Fruit fly (Drosophila melanogaster) whole organism, embryonic: ENCODE data around the gene Rpn12.

Experiments used
- Adf1 ChIP-seq: fragments of 200-800 bp; sonication (Bioruptor generic); IDR thresholded peaks from 2 replicates; pipeline ENCODE4 v1.3.6; 2022; ENCODE audit warnings: missing biosample characterization, missing genetic modification characterization
- Awh ChIP-seq: fragments of 200-800 bp; sonication (Bioruptor generic); IDR thresholded peaks from 2 replicates; pipeline ENCODE4, ENCODE4 v1.3.6; 2022; ENCODE audit warnings: missing biosample characterization, missing genetic modification characterization
- Bgb ChIP-seq: fragments of 200-800 bp; sonication (Bioruptor generic); IDR thresholded peaks from 2 replicates; pipeline ENCODE4 v1.3.6; 2022; ENCODE audit warnings: missing biosample characterization, missing genetic modification characterization; ENCODE audit not compliant: partially characterized antibody
- CG10267 ChIP-seq: fragments of 200-800 bp; sonication (Bioruptor generic); optimal IDR thresholded peaks from 2 replicates; lab custom pipeline; 2018; ENCODE audit warnings: missing biosample characterization, mild to moderate bottlenecking, missing genetic modification characterization, moderate library complexity
- CG10543 ChIP-seq: fragments of 200-800 bp; sonication (Bioruptor generic); optimal IDR thresholded peaks from 3 replicates; lab custom pipeline; 2017; ENCODE audit warnings: missing biosample characterization, mild to moderate bottlenecking, missing genetic modification characterization, moderate library complexity
- CG13287 ChIP-seq: fragments of 200-800 bp; sonication (Bioruptor generic); IDR thresholded peaks from 2 replicates; pipeline ENCODE4 v1.3.6; 2022; ENCODE audit warnings: missing biosample characterization, missing genetic modification characterization; ENCODE audit not compliant: partially characterized antibody
- CG13296 ChIP-seq: fragments of 200-800 bp; sonication (Bioruptor generic); optimal IDR thresholded peaks from 3 replicates; lab custom pipeline; 2018; ENCODE audit warnings: missing biosample characterization, mild to moderate bottlenecking, missing genetic modification characterization
- CG15696 ChIP-seq: fragments of 200-800 bp; sonication (Bioruptor generic); optimal IDR thresholded peaks from 2 replicates; lab custom pipeline; 2019; ENCODE audit warnings: missing biosample characterization, mild to moderate bottlenecking, missing genetic modification characterization, moderate library complexity
- CG17359 ChIP-seq: fragments of 200-800 bp; sonication (Bioruptor generic); optimal IDR thresholded peaks from 3 replicates; lab custom pipeline; 2018; ENCODE audit warnings: missing biosample characterization, mild to moderate bottlenecking, missing genetic modification characterization, moderate library complexity
- CG2678 ChIP-seq: fragments of 200-800 bp; sonication (Bioruptor generic); optimal IDR thresholded peaks from 3 replicates; lab custom pipeline; 2019; ENCODE audit warnings: missing biosample characterization, mild to moderate bottlenecking, missing genetic modification characterization, moderate library complexity
- CG32532 ChIP-seq: fragments of 200-800 bp; sonication (Bioruptor generic); IDR thresholded peaks from 2 replicates; pipeline ENCODE4 v1.3.6; 2022; ENCODE audit warnings: missing biosample characterization, missing genetic modification characterization
- CG32767 ChIP-seq: fragments of 200-800 bp; sonication (Bioruptor generic); IDR thresholded peaks from 2 replicates; pipeline ENCODE4 v1.3.6; 2022; ENCODE audit warnings: missing biosample characterization, missing genetic modification characterization
- CG34422 ChIP-seq: fragments of 200-800 bp; sonication (Bioruptor generic); IDR thresholded peaks from 3 replicates; pipeline ENCODE4 v1.3.6; 2022; ENCODE audit warnings: missing biosample characterization, missing genetic modification characterization
- CG3995 ChIP-seq: fragments of 200-800 bp; sonication (Bioruptor generic); optimal IDR thresholded peaks from 3 replicates; lab custom pipeline; 2016; ENCODE audit warnings: missing biosample characterization, missing genetic modification characterization
- CG6175 ChIP-seq: fragments of 200-800 bp; sonication (Bioruptor generic); IDR thresholded peaks from 3 replicates; pipeline ENCODE4 v1.3.6; 2022; ENCODE audit warnings: missing biosample characterization, missing genetic modification characterization
- CG7786 ChIP-seq: fragments of 200-800 bp; sonication (Bioruptor generic); optimal IDR thresholded peaks from 2 replicates; lab custom pipeline; 2016; ENCODE audit warnings: missing biosample characterization, missing genetic modification characterization
- CG8290 ChIP-seq, 3 experiments: fragments of 200-800 bp; sonication (Bioruptor generic); optimal IDR thresholded peaks; 2 replicates each; lab custom pipeline; 2016 to 2019; ENCODE audit warnings: missing biosample characterization in 3 of 3, missing genetic modification characterization in 3 of 3, mild to moderate bottlenecking in 2 of 3, moderate library complexity in 1 of 3
- CG8359 ChIP-seq: fragments of 200-800 bp; sonication (Bioruptor generic); optimal IDR thresholded peaks from 2 replicates; lab custom pipeline; 2017; ENCODE audit warnings: missing biosample characterization, mild to moderate bottlenecking, missing genetic modification characterization, borderline replicate concordance
- Chrac-16 ChIP-seq: fragments of 200-800 bp; sonication (Bioruptor generic); optimal IDR thresholded peaks from 3 replicates; lab custom pipeline; 2016; ENCODE audit warnings: missing biosample characterization, missing genetic modification characterization
- Deaf1 ChIP-seq: fragments of 200-800 bp; optimal IDR thresholded peaks from 3 replicates; lab custom pipeline; 2019; ENCODE audit warnings: missing biosample characterization, mild to moderate bottlenecking, missing genetic modification characterization, moderate library complexity
- Dip2 ChIP-seq: fragments of 200-800 bp; sonication (Bioruptor generic); IDR thresholded peaks from 2 replicates; pipeline ENCODE4 v1.3.6; 2022; ENCODE audit warnings: missing biosample characterization, missing genetic modification characterization
- Dref ChIP-seq: fragments of 200-800 bp; sonication (Bioruptor generic); IDR thresholded peaks from 2 replicates; pipeline ENCODE4 v1.3.6; 2022; ENCODE audit warnings: missing biosample characterization, missing genetic modification characterization
- Hsf ChIP-seq: fragments of 200-800 bp; sonication (Bioruptor generic); optimal IDR thresholded peaks from 3 replicates; lab custom pipeline; 2016; ENCODE audit warnings: missing biosample characterization, missing genetic modification characterization
- Nf-YC ChIP-seq: fragments of 200-800 bp; optimal IDR thresholded peaks from 3 replicates; lab custom pipeline; 2019; ENCODE audit warnings: missing biosample characterization, mild to moderate bottlenecking, missing genetic modification characterization, moderate library complexity
- Scr ChIP-seq: fragments of 200-800 bp; sonication (Bioruptor generic); IDR thresholded peaks from 2 replicates; pipeline ENCODE4 v1.3.6; 2022; ENCODE audit warnings: missing biosample characterization, missing genetic modification characterization; ENCODE audit not compliant: partially characterized antibody
- TFAM ChIP-seq: fragments of 200-800 bp; sonication (Bioruptor generic); optimal IDR thresholded peaks from 2 replicates; lab custom pipeline; 2017; ENCODE audit warnings: missing biosample characterization, missing genetic modification characterization, inconsistent platforms
- Xrp1 ChIP-seq: fragments of 200-800 bp; sonication (Bioruptor generic); IDR thresholded peaks from 2 replicates; pipeline ENCODE4 v1.3.6; 2022; ENCODE audit warnings: missing biosample characterization, missing genetic modification characterization
- amos ChIP-seq: fragments of 200-800 bp; sonication (Bioruptor generic); IDR thresholded peaks from 2 replicates; pipeline ENCODE4 v1.3.6; 2022; ENCODE audit warnings: missing biosample characterization, missing genetic modification characterization; ENCODE audit not compliant: partially characterized antibody
- dati ChIP-seq: fragments of 200-800 bp; sonication (Bioruptor generic); IDR thresholded peaks from 2 replicates; pipeline ENCODE4 v1.3.6; 2022; ENCODE audit warnings: missing biosample characterization, missing genetic modification characterization
- dysf ChIP-seq: fragments of 200-800 bp; sonication (Bioruptor generic); IDR thresholded peaks from 3 replicates; pipeline ENCODE4 v1.3.6; 2022; ENCODE audit warnings: missing biosample characterization, missing genetic modification characterization
- emc ChIP-seq: fragments of 200-800 bp; sonication (Bioruptor generic); optimal IDR thresholded peaks from 2 replicates; lab custom pipeline; 2016; ENCODE audit warnings: missing biosample characterization, missing genetic modification characterization
- gsb-n ChIP-seq: fragments of 200-800 bp; sonication (Bioruptor generic); optimal IDR thresholded peaks from 3 replicates; lab custom pipeline; 2018; ENCODE audit warnings: missing biosample characterization, mild to moderate bottlenecking, missing genetic modification characterization
- h ChIP-seq: fragments of >200 bp; optimal IDR thresholded peaks from 2 replicates; lab custom pipeline; 2017
- hbn ChIP-seq: fragments of 200-800 bp; sonication (Bioruptor generic); IDR thresholded peaks from 2 replicates; pipeline ENCODE4 v1.3.6; 2022; ENCODE audit warnings: missing biosample characterization, missing genetic modification characterization; ENCODE audit not compliant: partially characterized antibody
- jigr1 ChIP-seq: fragments of 200-800 bp; sonication (Bioruptor generic); IDR thresholded peaks from 3 replicates; pipeline ENCODE4 v1.3.6; 2022; ENCODE audit warnings: missing biosample characterization, missing genetic modification characterization
- kni ChIP-seq: fragments of 200-800 bp; sonication (Bioruptor generic); optimal IDR thresholded peaks from 3 replicates; lab custom pipeline; 2017; ENCODE audit warnings: mild to moderate bottlenecking, missing biosample characterization, missing genetic modification reagents, missing genetic modification characterization
- nerfin-1 ChIP-seq: fragments of 200-800 bp; sonication (Bioruptor generic); optimal IDR thresholded peaks from 3 replicates; lab custom pipeline; 2019; ENCODE audit warnings: missing biosample characterization, mild to moderate bottlenecking, missing genetic modification characterization, moderate library complexity
- nmo ChIP-seq: fragments of 200-800 bp; sonication (Bioruptor generic); optimal IDR thresholded peaks from 2 replicates; lab custom pipeline; 2018; ENCODE audit warnings: missing biosample characterization, mild to moderate bottlenecking, missing genetic modification characterization, moderate library complexity
- nom ChIP-seq: fragments of 200-800 bp; sonication (Bioruptor generic); optimal IDR thresholded peaks from 2 replicates; lab custom pipeline; 2017; ENCODE audit warnings: missing biosample characterization, missing genetic modification characterization, mild to moderate bottlenecking, moderate library complexity, missing genetic modification reagents
- oc ChIP-seq: fragments of 200-800 bp; sonication (Bioruptor generic); optimal IDR thresholded peaks from 2 replicates; lab custom pipeline; 2018; ENCODE audit warnings: missing biosample characterization, mild to moderate bottlenecking, missing genetic modification characterization, moderate library complexity
- otp ChIP-seq: fragments of 200-800 bp; sonication (Bioruptor generic); IDR thresholded peaks from 3 replicates; pipeline ENCODE4, ENCODE4 v1.3.6; 2022; ENCODE audit warnings: missing biosample characterization, missing genetic modification characterization
- pita ChIP-seq: fragments of 200-800 bp; sonication (Bioruptor generic); optimal IDR thresholded peaks from 2 replicates; lab custom pipeline; 2017; ENCODE audit warnings: missing biosample characterization, mild to moderate bottlenecking, missing genetic modification characterization
- run ChIP-seq: fragments of 200-800 bp; sonication (Bioruptor generic); optimal IDR thresholded peaks from 3 replicates; lab custom pipeline; 2018; ENCODE audit warnings: missing biosample characterization, mild to moderate bottlenecking, missing genetic modification characterization
- sd ChIP-seq: fragments of 200-800 bp; sonication (Bioruptor generic); optimal IDR thresholded peaks from 3 replicates; lab custom pipeline; 2018; ENCODE audit warnings: missing biosample characterization, mild to moderate bottlenecking, missing genetic modification characterization, moderate library complexity
- unc-4 ChIP-seq: fragments of 200-800 bp; sonication (Bioruptor generic); IDR thresholded peaks from 2 replicates; pipeline ENCODE4 v1.3.6; 2022; ENCODE audit warnings: missing biosample characterization, missing genetic modification characterization; ENCODE audit not compliant: partially characterized antibody
- usp ChIP-seq: fragments of >200 bp; optimal IDR thresholded peaks from 2 replicates; lab custom pipeline; 2017; ENCODE audit warnings: missing biosample characterization, missing genetic modification characterization
- vfl ChIP-seq: fragments of 200-800 bp; sonication (Bioruptor generic); optimal IDR thresholded peaks from 2 replicates; lab custom pipeline; 2016; ENCODE audit warnings: missing biosample characterization, missing genetic modification characterization
- z ChIP-seq: fragments of 200-800 bp; sonication (Bioruptor generic); IDR thresholded peaks from 3 replicates; pipeline ENCODE4 v1.3.6; 2022; ENCODE audit warnings: missing biosample characterization, missing genetic modification characterization
- zen ChIP-seq: fragments of 200-800 bp; sonication (Bioruptor generic); optimal IDR thresholded peaks from 3 replicates; lab custom pipeline; 2018; ENCODE audit warnings: missing biosample characterization, mild to moderate bottlenecking, missing genetic modification characterization, moderate library complexity
- zf30C ChIP-seq: fragments of 200-800 bp; sonication (Bioruptor generic); optimal IDR thresholded peaks from 3 replicates; lab custom pipeline; 2018; ENCODE audit warnings: missing biosample characterization, mild to moderate bottlenecking, missing genetic modification characterization

Rpn12 gene

dm6 chr3L:16533932-16534331, 48.9 kb upstream of the Rpn12 start (continued):
- peak; percentile 55; the same call in 1 of the 2 replicates for TF ChIP-seq CG32532 (GFP tag; lab: Robert Waterston, UW)
- TF ChIP-seq Awh, result no peak
- no peak for TF ChIP-seq Bgb
- TF ChIP-seq hbn (GFP tag; lab: Robert Waterston, UW), result no peak
- no peak for TF ChIP-seq pita (GFP tag; lab: Kevin White, UChicago)
- TF ChIP-seq nmo (GFP tag; lab: Kevin White, UChicago), result peak; percentile 91
- TF ChIP-seq CG2678 (tag; lab: Kevin White, UChicago), result peak; percentile 93
- peak; percentile 67 for TF ChIP-seq sd (tag; lab: Kevin White, UChicago)
- no peak for TF ChIP-seq CG13287
- TF ChIP-seq nerfin-1 (tag; lab: Kevin White, UChicago), result peak; percentile 76
- TF ChIP-seq Hsf (GFP tag; lab: Kevin White, UChicago), result peak; percentile 83
- TF ChIP-seq zf30C, result peak; percentile 48
- TF ChIP-seq CG34422 (GFP tag; lab: Robert Waterston, UW), result peak; percentile 69; the same call in 1 of the 3 replicates
- peak; percentile 49; the same call in 1 of the 3 replicates for TF ChIP-seq otp (GFP tag; lab: Robert Waterston, UW)
- peak; percentile 58 for TF ChIP-seq oc (tag; lab: Kevin White, UChicago)
- TF ChIP-seq Dip2 (GFP tag; lab: Robert Waterston, UW), result no peak
- peak; percentile 15 for TF ChIP-seq CG3995 (GFP tag; lab: Kevin White, UChicago)
- 0 out of 3 replicates have a peak, but pooled peaks have one; percentile 34 for TF ChIP-seq CG6175 (GFP tag; lab: Robert Waterston, UW)
- peak; percentile 58 for TF ChIP-seq CG8359 (GFP tag; lab: Kevin White, UChicago)
- peak; percentile 57 for TF ChIP-seq Nf-YC
- peak; percentile 69 for TF ChIP-seq CG7786
- peak; percentile 76 for TF ChIP-seq zen (tag; lab: Kevin White, UChicago)
- TF ChIP-seq dysf, result peak; percentile 87
- TF ChIP-seq Deaf1, result peak; percentile 66
- TF ChIP-seq usp (GFP tag; lab: Kevin White, UChicago), result no peak
- TF ChIP-seq Dref, result no peak
- peak; percentile 51; the same call in 1 of the 2 replicates for TF ChIP-seq CG32767 (GFP tag; lab: Robert Waterston, UW)
- TF ChIP-seq CG17359, result peak; percentile 80
- TF ChIP-seq run (tag; lab: Kevin White, UChicago), result peak; percentile 61
- no peak for TF ChIP-seq nom (GFP tag; lab: Kevin White, UChicago)
- peak; percentile 79 for TF ChIP-seq CG13296 (GFP tag; lab: Kevin White, UChicago)
- TF ChIP-seq Scr (GFP tag; lab: Robert Waterston, UW), result no peak
- TF ChIP-seq TFAM (GFP tag; lab: Kevin White, UChicago), result no peak
- TF ChIP-seq CG10267 (tag; lab: Kevin White, UChicago), result peak; percentile 74
- peak; percentile 61 for TF ChIP-seq emc (GFP tag; lab: Kevin White, UChicago)
- TF ChIP-seq kni, result peak; percentile 39
- TF ChIP-seq CG8290 (GFP tag; optimal IDR thresholded peaks at IDR 0.05; lab: Kevin White, UChicago), result no peak
- no peak for TF ChIP-seq CG8290 (tag; optimal IDR thresholded peaks at IDR 0.05; lab: Kevin White, UChicago)
- TF ChIP-seq CG15696 (tag; lab: Kevin White, UChicago), result peak; percentile 59
- TF ChIP-seq Xrp1, result peak; percentile 73
- no peak for TF ChIP-seq dati
- TF ChIP-seq jigr1 (GFP tag; lab: Robert Waterston, UW), result no peak
- TF ChIP-seq Adf1 (GFP tag; lab: Robert Waterston, UW), result peak; percentile 20; the same call in 1 of the 2 replicates
- TF ChIP-seq CG10543 (GFP tag; lab: Kevin White, UChicago), result peak; percentile 81
- peak; percentile 72 for TF ChIP-seq gsb-n (tag; lab: Kevin White, UChicago)
- no peak for TF ChIP-seq amos (GFP tag; lab: Robert Waterston, UW)
- peak; percentile 73 for TF ChIP-seq Chrac-16 (GFP tag; lab: Kevin White, UChicago)
- no peak for TF ChIP-seq unc-4 (GFP tag; lab: Robert Waterston, UW)
- peak; percentile 54 for TF ChIP-seq vfl (GFP tag; lab: Kevin White, UChicago)
- TF ChIP-seq z (GFP tag; lab: Robert Waterston, UW), result no peak
- no peak for TF ChIP-seq h (lab: Kevin White, UChicago)
